Worm (Caenorhabditis elegans) whole organism, young adult: Measurements from ENCODE around the gene dre-1.
A peak's percentile ranks its signal among the peaks of the same experiment; 100 is the strongest.

Experiments used
- C17E4.6 ChIP-seq: fragments of 200-800 bp; sonication (Bioruptor generic); IDR thresholded peaks from 2 replicates; pipeline ENCODE4 v1.3.6; 2022; ENCODE audit warnings: missing genetic modification reagents, missing genetic modification characterization, missing compliant biosample characterization
- D2030.7 ChIP-seq: fragments of 200-800 bp; sonication (Bioruptor generic); IDR thresholded peaks from 2 replicates; pipeline ENCODE4 v1.3.6; 2022; ENCODE audit warnings: missing genetic modification reagents, missing genetic modification characterization, missing compliant biosample characterization
- F10E7.11 ChIP-seq: sonication (generic microtip); optimal IDR thresholded peaks from 2 replicates; lab custom pipeline; 2017; ENCODE audit warnings: mild to moderate bottlenecking, missing genetic modification characterization, moderate library complexity, missing compliant biosample characterization
- F39B2.1 ChIP-seq: fragments of 200-800 bp; sonication (Bioruptor generic); IDR thresholded peaks from 2 replicates; pipeline ENCODE4 v1.3.6; 2022; ENCODE audit warnings: missing genetic modification reagents, missing genetic modification characterization, missing compliant biosample characterization
- F55B11.4 ChIP-seq: sonication (generic microtip); optimal IDR thresholded peaks from 2 replicates; lab custom pipeline; 2016; ENCODE audit warnings: missing compliant biosample characterization, missing genetic modification characterization, borderline replicate concordance; ENCODE audit not compliant: insufficient read depth
- F57A8.1 ChIP-seq: fragments of 200-800 bp; sonication (Bioruptor generic); optimal IDR thresholded peaks from 2 replicates; lab custom pipeline; 2018; ENCODE audit warnings: mild to moderate bottlenecking, missing genetic modification characterization, moderate library complexity, missing compliant biosample characterization
- F57C9.4 ChIP-seq: sonication (generic microtip); optimal IDR thresholded peaks from 2 replicates; lab custom pipeline; 2017; ENCODE audit warnings: mild to moderate bottlenecking, missing genetic modification characterization, missing compliant biosample characterization
- K12H6.12 ChIP-seq: fragments of 200-800 bp; sonication (Bioruptor generic); optimal IDR thresholded peaks from 2 replicates; lab custom pipeline; 2018; ENCODE audit warnings: mild to moderate bottlenecking, missing genetic modification characterization, missing compliant biosample characterization
- T07F8.4 ChIP-seq: sonication (generic microtip); optimal IDR thresholded peaks from 2 replicates; lab custom pipeline; 2016; ENCODE audit warnings: mild to moderate bottlenecking, missing genetic modification characterization, moderate library complexity, missing compliant biosample characterization
- Y56A3A.18 ChIP-seq: fragments of 200-800 bp; sonication (Bioruptor generic); IDR thresholded peaks from 2 replicates; pipeline ENCODE4 v1.3.6; 2022; ENCODE audit warnings: missing genetic modification reagents, missing genetic modification characterization, missing compliant biosample characterization
- Y67H2A.10 ChIP-seq: fragments of 200-800 bp; sonication (Bioruptor generic); conservative IDR thresholded peaks from 2 replicates; pipeline ENCODE4 v1.3.6; 2022; ENCODE audit warnings: missing genetic modification reagents, missing genetic modification characterization, missing compliant biosample characterization
- Y95B8A.8 ChIP-seq: fragments of 200-800 bp; sonication (Bioruptor generic); IDR thresholded peaks from 2 replicates; pipeline ENCODE4 v1.3.6; 2022; ENCODE audit warnings: missing genetic modification reagents, missing genetic modification characterization, missing compliant biosample characterization
- ZK185.1 ChIP-seq: sonication (generic microtip); optimal IDR thresholded peaks from 2 replicates; lab custom pipeline; 2016; ENCODE audit warnings: mild to moderate bottlenecking, missing genetic modification characterization, missing compliant biosample characterization; ENCODE audit not compliant: poor library complexity, severe bottlenecking
- ama-1 ChIP-seq, 3 experiments: fragments of 150-350 bp in 1 of 3; sonication (generic microtip) in 2 of 3; optimal IDR thresholded peaks; 2 replicates each; lab custom pipeline; 2014 to 2018; ENCODE audit warnings: missing biosample characterization in 2 of 3, missing genetic modification characterization in 2 of 3, missing genetic modification reagents in 2 of 3
- attf-5 ChIP-seq: fragments of 200-800 bp; sonication (Bioruptor generic); optimal IDR thresholded peaks from 2 replicates; lab custom pipeline; 2018; ENCODE audit warnings: mild to moderate bottlenecking, missing genetic modification characterization, missing compliant biosample characterization
- bed-2 ChIP-seq: fragments of 200-800 bp; sonication (Bioruptor generic); IDR thresholded peaks from 2 replicates; pipeline ENCODE4 v1.3.6; 2022; ENCODE audit warnings: missing genetic modification reagents, missing genetic modification characterization, missing compliant biosample characterization
- ceh-27 ChIP-seq: fragments of 200-800 bp; sonication (Bioruptor generic); optimal IDR thresholded peaks from 2 replicates; lab custom pipeline; 2018; ENCODE audit warnings: mild to moderate bottlenecking, missing genetic modification characterization, moderate library complexity, missing compliant biosample characterization
- die-1 ChIP-seq: sonication (generic microtip); optimal IDR thresholded peaks from 2 replicates; lab custom pipeline; 2016; ENCODE audit warnings: missing genotype, mild to moderate bottlenecking, missing genetic modification characterization, missing compliant biosample characterization
- dox-1 ChIP-seq: fragments of 200-800 bp; sonication (Bioruptor generic); IDR thresholded peaks from 2 replicates; pipeline ENCODE4 v1.3.6; 2022; ENCODE audit warnings: missing genetic modification reagents, missing genetic modification characterization, missing compliant biosample characterization
- dpl-1 ChIP-seq: fragments of 150-350 bp; optimal IDR thresholded peaks from 2 replicates; lab custom pipeline; 2014; ENCODE audit warnings: missing biosample characterization, missing genetic modification reagents, missing genetic modification characterization
- egl-18 ChIP-seq: fragments of 200-800 bp; sonication (Bioruptor generic); IDR thresholded peaks from 2 replicates; pipeline ENCODE4 v1.3.6; 2022; ENCODE audit warnings: missing genetic modification reagents, missing genetic modification characterization, missing compliant biosample characterization
- hmg-20 ChIP-seq: fragments of 200-800 bp; sonication (Bioruptor generic); IDR thresholded peaks from 2 replicates; pipeline ENCODE4 v1.3.6; 2022; ENCODE audit warnings: missing genetic modification reagents, missing genetic modification characterization, missing compliant biosample characterization
- hrde-1 ChIP-seq: sonication (generic microtip); optimal IDR thresholded peaks from 2 replicates; lab custom pipeline; 2016; ENCODE audit warnings: missing genetic modification characterization, mild to moderate bottlenecking, missing compliant biosample characterization, moderate library complexity, missing genotype, missing genetic modification reagents, borderline replicate concordance
- let-526 ChIP-seq: fragments of 200-800 bp; sonication (Bioruptor generic); IDR thresholded peaks from 2 replicates; pipeline ENCODE4 v1.3.6; 2022; ENCODE audit warnings: missing genetic modification reagents, missing genetic modification characterization, missing compliant biosample characterization
- let-607 ChIP-seq, 2 experiments: fragments of 200-800 bp in 1 of 2; sonication (Bioruptor generic) in 1 of 2; sonication (generic microtip) in 1 of 2; optimal IDR thresholded peaks; 2 replicates each; lab custom pipeline; 2016 to 2018; ENCODE audit warnings: mild to moderate bottlenecking in 2 of 2, missing compliant biosample characterization in 2 of 2, missing genetic modification characterization in 2 of 2, moderate library complexity in 2 of 2, missing genotype in 1 of 2
- lin-35 ChIP-seq, 3 experiments: fragments of 150-350 bp in 2 of 3; sonication (generic microtip) in 1 of 3; optimal IDR thresholded peaks; 2 replicates each; lab custom pipeline; 2014 to 2018; ENCODE audit warnings: missing biosample characterization in 3 of 3, missing genetic modification characterization in 3 of 3, missing genetic modification reagents in 3 of 3
- lin-54 ChIP-seq: fragments of 200-800 bp; sonication (Bioruptor generic); optimal IDR thresholded peaks from 2 replicates; lab custom pipeline; 2018; ENCODE audit warnings: mild to moderate bottlenecking, missing genetic modification characterization, missing compliant biosample characterization
- mcd-1 ChIP-seq: fragments of 200-800 bp; sonication (Bioruptor generic); IDR thresholded peaks from 2 replicates; pipeline ENCODE4 v1.3.6; 2022; ENCODE audit warnings: missing genetic modification reagents, missing genetic modification characterization, missing compliant biosample characterization
- nfyb-1 ChIP-seq: fragments of 200-800 bp; sonication (Bioruptor generic); IDR thresholded peaks from 2 replicates; pipeline ENCODE4 v1.3.6; 2022; ENCODE audit warnings: missing genetic modification reagents, missing genetic modification characterization, missing compliant biosample characterization
- nhr-80 ChIP-seq: sonication (generic microtip); optimal IDR thresholded peaks from 2 replicates; lab custom pipeline; 2016; ENCODE audit warnings: missing genetic modification characterization, missing compliant biosample characterization
- pbrm-1 ChIP-seq: fragments of 200-800 bp; sonication (Bioruptor generic); IDR thresholded peaks from 2 replicates; pipeline ENCODE4 v1.3.6; 2022; ENCODE audit warnings: missing genetic modification reagents, missing genetic modification characterization, missing compliant biosample characterization
- pha-4 ChIP-seq: fragments of 150-350 bp; sonication (generic microtip); optimal IDR thresholded peaks from 2 replicates; lab custom pipeline; 2014; ENCODE audit warnings: missing biosample characterization, missing genetic modification reagents, missing genetic modification characterization
- somi-1 ChIP-seq: fragments of 200-800 bp; sonication (Bioruptor generic); optimal IDR thresholded peaks from 2 replicates; lab custom pipeline; 2018; ENCODE audit warnings: mild to moderate bottlenecking, missing genetic modification characterization, missing compliant biosample characterization
- unc-62 ChIP-seq: fragments of 150-350 bp; optimal IDR thresholded peaks from 2 replicates; lab custom pipeline; 2014; ENCODE audit warnings: missing biosample characterization, missing genetic modification reagents, missing genetic modification characterization
- zim-3 ChIP-seq: sonication (generic microtip); optimal IDR thresholded peaks from 2 replicates; lab custom pipeline; 2017; ENCODE audit warnings: mild to moderate bottlenecking, missing genetic modification characterization, moderate library complexity, missing compliant biosample characterization
- ztf-26 ChIP-seq: sonication (generic microtip); optimal IDR thresholded peaks from 2 replicates; lab custom pipeline; 2017; ENCODE audit warnings: missing genetic modification characterization, missing compliant biosample characterization
- ztf-6 ChIP-seq: fragments of 200-800 bp; sonication (Bioruptor generic); IDR thresholded peaks from 2 replicates; pipeline ENCODE4 v1.3.6; 2022; ENCODE audit warnings: missing genetic modification reagents, missing genetic modification characterization, missing compliant biosample characterization

dre-1 gene

DNA sequence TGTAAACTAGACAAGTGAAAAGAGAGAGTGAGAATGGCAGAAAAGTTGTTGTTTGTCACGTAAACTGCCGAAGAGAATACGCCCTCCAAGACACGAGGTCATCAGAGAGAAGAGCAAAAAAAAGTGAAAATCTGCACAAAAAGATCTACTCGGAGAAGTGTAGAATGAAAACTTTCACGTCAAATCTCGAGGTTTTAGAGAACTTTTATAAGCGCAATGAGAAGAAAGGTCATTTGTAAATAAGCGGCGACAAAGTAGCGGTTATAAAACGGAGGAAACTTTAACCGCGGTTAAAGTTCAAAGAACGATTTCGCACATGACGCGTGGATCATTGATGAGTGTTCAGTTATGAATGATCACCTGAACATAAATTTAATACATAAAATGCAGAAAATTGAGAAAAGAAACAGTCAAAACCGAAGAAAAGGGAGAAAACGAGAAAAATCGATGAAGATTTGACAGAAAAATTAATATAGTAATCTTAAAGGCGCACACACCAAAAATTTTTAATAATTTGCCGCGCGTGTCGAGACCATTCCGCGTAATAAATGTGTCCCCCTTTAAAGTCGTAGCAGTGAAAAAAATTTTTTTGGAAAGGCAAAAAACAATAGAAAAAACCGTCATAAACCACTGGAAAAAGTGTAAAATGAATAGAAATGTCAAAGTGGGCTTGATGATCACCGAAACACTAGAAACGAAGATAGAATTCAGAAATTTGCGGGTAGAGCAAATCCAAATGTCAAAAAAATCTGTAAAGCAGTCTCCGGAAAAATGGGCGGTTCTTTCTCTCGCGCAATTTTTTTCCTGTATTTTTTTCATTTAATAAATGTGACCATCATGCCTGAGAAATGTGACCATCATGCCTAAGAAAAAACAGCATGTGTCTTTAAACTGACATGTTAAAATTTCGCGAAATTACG is 28.7 kb downstream of the dre-1 start (continued):
- no peak for TF ChIP-seq lin-35 (GFP tag; optimal IDR thresholded peaks at IDR 0.05; lab: Kevin White, UChicago)
- TF ChIP-seq ztf-6 (GFP tag; lab: Robert Waterston, UW), result no peak
- TF ChIP-seq hmg-20 (GFP tag; lab: Robert Waterston, UW), result no peak
- no peak for TF ChIP-seq F39B2.1 (GFP tag; lab: Robert Waterston, UW)
- peak; percentile 1 for TF ChIP-seq ztf-26 (tag; lab: Kevin White, UChicago)
- no peak for TF ChIP-seq F10E7.11 (tag; lab: Kevin White, UChicago)
- no peak for TF ChIP-seq unc-62
- TF ChIP-seq F57C9.4 (tag; lab: Kevin White, UChicago), result no peak
- TF ChIP-seq, all 124 proteins: peak for 15

DNA sequence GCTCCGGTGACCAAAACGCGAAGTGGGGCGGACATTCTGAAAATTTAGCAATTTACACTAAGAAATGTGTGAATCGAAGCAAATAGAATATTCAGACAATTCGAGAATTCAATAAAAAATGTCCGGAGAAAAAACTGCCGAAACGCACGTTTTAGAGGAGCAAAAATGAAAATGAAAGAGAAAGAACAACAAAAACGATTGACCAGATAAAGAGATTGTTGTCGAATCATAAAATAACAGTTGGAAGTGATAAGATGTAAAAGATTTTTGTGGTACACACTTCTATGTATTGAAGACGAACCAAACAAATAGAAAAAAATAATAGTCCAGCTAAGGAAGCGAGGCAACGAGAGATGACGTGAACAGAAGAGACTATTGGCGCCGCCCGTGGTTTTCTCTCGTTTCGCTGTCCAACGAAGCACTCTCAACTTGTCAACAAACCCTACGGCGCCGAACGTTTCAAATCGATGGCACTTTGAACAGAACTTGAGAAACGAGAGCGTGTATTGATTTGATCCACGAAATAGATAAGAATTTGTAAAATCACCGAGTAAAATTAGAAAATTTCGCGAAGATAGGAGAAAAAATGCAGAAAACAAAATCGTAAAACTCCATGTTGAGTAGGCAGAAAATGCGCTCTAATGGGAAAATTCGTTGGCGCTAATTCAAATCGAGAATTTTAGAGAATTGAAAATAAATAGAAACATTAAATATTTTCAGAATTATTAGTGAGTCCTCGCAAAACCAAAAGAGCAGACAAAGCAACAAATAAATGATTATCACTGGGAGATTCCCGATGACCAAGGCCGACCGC is 29.6 kb downstream of the dre-1 start, which contains the start of gene mdh-1:
TSS of gene mdh-1 (minus strand) at position 36 of the 814 bp plus-strand sequence.
- TF ChIP-seq C17E4.6 (GFP tag; lab: Robert Waterston, UW) (no peak), ceh-27 (GFP tag; lab: Kevin White, UChicago) (peak; percentile 26), somi-1 (GFP tag; lab: Kevin White, UChicago) (no peak), K12H6.12 (tag; lab: Kevin White, UChicago) (peak; percentile 4), pha-4 (tag; lab: Kevin White, UChicago) (peak; percentile 77), Y95B8A.8 (GFP tag; lab: Robert Waterston, UW) (peak; percentile 43; the same call in 1 of the 2 replicates), lin-54 (GFP tag; lab: Kevin White, UChicago) (peak; percentile 5), bed-2 (GFP tag; lab: Robert Waterston, UW) (no peak), F57C9.4 (tag; lab: Kevin White, UChicago) (no peak), let-607 (tag; optimal IDR thresholded peaks at IDR 0.05; lab: Kevin White, UChicago) (peak in 1 of 2 experiments; percentile 24), hrde-1 (tag; lab: Kevin White, UChicago) (no peak), nfyb-1 (GFP tag; lab: Robert Waterston, UW) (peak; percentile 40; the same call in 1 of the 2 replicates), pbrm-1 (GFP tag; lab: Robert Waterston, UW) (0 out of 2 replicates have a peak, but pooled peaks have one; percentile 2), zim-3 (no peak), Y56A3A.18 (GFP tag; lab: Robert Waterston, UW) (no peak), ama-1 (optimal IDR thresholded peaks at IDR 0.05; lab: Kevin White, UChicago) (peak; percentile 44), ama-1 (GFP tag; optimal IDR thresholded peaks at IDR 0.05; lab: Kevin White, UChicago) (no peak), ZK185.1 (tag; lab: Kevin White, UChicago) (peak; percentile 4), F57A8.1 (GFP tag; lab: Kevin White, UChicago) (no peak), attf-5 (peak; percentile 8), F55B11.4 (no peak), mcd-1 (GFP tag; lab: Robert Waterston, UW) (peak; percentile 44; the same call in 1 of the 2 replicates), dox-1 (0 out of 2 replicates have a peak, but pooled peaks have one; percentile 10), Y67H2A.10 (GFP tag; lab: Robert Waterston, UW) (no peak), let-526 (GFP tag; lab: Robert Waterston, UW) (peak; percentile 49; the same call in 1 of the 2 replicates), nhr-80 (tag; lab: Kevin White, UChicago) (peak; percentile 60), die-1 (tag; lab: Kevin White, UChicago) (no peak), T07F8.4 (no peak), D2030.7 (0 out of 2 replicates have a peak, but pooled peaks have one; percentile 17), dpl-1 (GFP tag; lab: Kevin White, UChicago) (no peak), egl-18 (GFP tag; lab: Robert Waterston, UW) (no peak)
